Comparison of ENCODE assay signal across 1 fruit fly cellular context in genomic region chr3R:4215264-4215993, dm6.
A peak's percentile ranks its signal among the peaks of the same experiment; 100 is the strongest.
TF ChIP-seq lines count a peak whose summit lies in the region.

Gene CG14636 (minus strand): TSS chr3R:4215314.

TF ChIP-seq in whole organism, embryonic, 481 proteins besides CTCF, POLR2A, EP300 and RAD21 (continued from another document):
- TF ChIP-seq pros (GFP tag; optimal IDR thresholded peaks at IDR 0.05; lab: Kevin White, UChicago) (peak; percentile 12), Bteb2 (GFP tag; optimal IDR thresholded peaks at IDR 0.05; lab: Kevin White, UChicago) (peak; percentile 50), CG2202 (tag; optimal IDR thresholded peaks at IDR 0.05; lab: Kevin White, UChicago) (no peak), Six4 (GFP tag; optimal IDR thresholded peaks at IDR 0.05; lab: Kevin White, UChicago) (no peak), CG7839 (tag; optimal IDR thresholded peaks at IDR 0.05; lab: Kevin White, UChicago) (peak; percentile 78), Ets65A (GFP tag; lab: Kevin White, UChicago) (peak; percentile 87), exex (tag; optimal IDR thresholded peaks at IDR 0.05; lab: Kevin White, UChicago) (no peak), so (GFP tag; IDR thresholded peaks at IDR 0.05; lab: Robert Waterston, UW) (peak; percentile 81; the same call in 2 of the 3 replicates), Deaf1 (tag; optimal IDR thresholded peaks at IDR 0.05; lab: Kevin White, UChicago) (peak; percentile 57), Hmx (GFP tag; optimal IDR thresholded peaks at IDR 0.05; lab: Kevin White, UChicago) (no peak), CG31388 (GFP tag; optimal IDR thresholded peaks at IDR 0.05; lab: Kevin White, UChicago) (no peak), tap (tag; optimal IDR thresholded peaks at IDR 0.05; lab: Kevin White, UChicago) (peak; percentile 69), CG31224 (GFP tag; IDR thresholded peaks at IDR 0.05; lab: Robert Waterston, UW) (peak; percentile 69; the same call in 1 of the 2 replicates), dpn (GFP tag; optimal IDR thresholded peaks at IDR 0.05; lab: Kevin White, UChicago) (peak; percentile 73 to 74), CG12299 (tag; optimal IDR thresholded peaks at IDR 0.05; lab: Kevin White, UChicago) (no peak), CG8478 (optimal IDR thresholded peaks at IDR 0.05; lab: Kevin White, UChicago) (no peak)
TF ChIP-seq in whole organism, embryonic: peak in this region for 333.
